Worm (Caenorhabditis elegans): ENCODE data around the gene F36H5.4.

ce11 chrII:1806358-1806757, 44.7 kb downstream of the F36H5.4 start, which contains the start of gene C08F1.12:
- TF ChIP-seq egl-27 (tag; optimal IDR thresholded peaks at IDR 0.05) = no peak
- no peak for TF ChIP-seq ama-1 (optimal IDR thresholded peaks at IDR 0.05)
- TF ChIP-seq unc-130 (GFP tag; optimal IDR thresholded peaks at IDR 0.05) = no peak
- TF ChIP-seq ceh-44 (GFP tag; IDR thresholded peaks at IDR 0.05) = no peak
- TF ChIP-seq fos-1 (tag; optimal IDR thresholded peaks at IDR 0.05) = no peak
- TF ChIP-seq ces-1 (GFP tag; optimal IDR thresholded peaks at IDR 0.05) = no peak
- TF ChIP-seq daf-19 (GFP tag; conservative IDR thresholded peaks at IDR 0.05) = no peak
- TF ChIP-seq ceh-82 (tag; optimal IDR thresholded peaks at IDR 0.05) = no peak

All from whole organism, L4 larva.